Worm (Caenorhabditis elegans): ENCODE measurements around the gene ifp-1.

DNA sequence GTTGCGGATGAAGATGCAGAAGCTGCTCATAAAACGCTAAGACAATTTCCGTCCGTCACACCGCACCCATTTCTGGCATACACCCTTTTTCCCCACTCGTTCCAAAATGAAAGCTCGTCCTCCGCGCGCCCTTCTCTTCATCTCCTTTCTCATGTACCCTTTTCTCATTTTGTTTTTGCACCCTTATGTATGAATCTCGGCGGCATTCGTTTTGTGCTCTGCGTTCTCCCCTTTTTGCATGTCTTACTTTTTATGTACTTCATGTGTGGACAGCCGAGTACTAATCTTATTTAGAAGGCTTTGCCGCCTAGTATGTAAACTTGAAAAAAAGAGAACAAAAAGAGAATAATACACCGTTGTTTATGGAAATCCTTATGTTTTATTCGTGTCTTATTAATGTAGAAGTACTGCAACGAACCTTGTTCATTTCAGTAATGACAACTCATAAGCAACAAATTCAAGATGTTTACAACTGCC is 31.8 kb downstream of the ifp-1 start, which contains the start of gene F34H10.4:
- TF ChIP-seq B0310.2 (tag; optimal IDR thresholded peaks at IDR 0.05) (no peak), aly-1 (tag; optimal IDR thresholded peaks at IDR 0.05) (no peak), ets-7 (tag; optimal IDR thresholded peaks at IDR 0.05) (no peak), pes-1 (GFP tag; IDR thresholded peaks at IDR 0.05) (no peak), ama-1 (optimal IDR thresholded peaks at IDR 0.05) (no peak), sea-1 (GFP tag; conservative IDR thresholded peaks at IDR 0.05) (no peak), hmbx-1 (tag; optimal IDR thresholded peaks at IDR 0.05) (no peak)
